Worm (Caenorhabditis elegans) whole organism, L4 larva: ENCODE measurements around the gene ZK287.4.

ENCODE experiments used
- F49E8.2 ChIP-seq: sonication (generic microtip); optimal IDR thresholded peaks from 2 replicates; lab custom pipeline; 2016; ENCODE audit warnings: missing compliant biosample characterization, mild to moderate bottlenecking, missing genetic modification characterization, borderline replicate concordance
- ceh-20 ChIP-seq: fragments of 200-800 bp; sonication (Bioruptor generic); IDR thresholded peaks from 2 replicates; pipeline ENCODE4 v1.3.6; 2022; ENCODE audit warnings: missing genetic modification reagents, missing genetic modification characterization, missing compliant biosample characterization
- ceh-28 ChIP-seq: fragments of 150-350 bp; optimal IDR thresholded peaks from 2 replicates; lab custom pipeline; 2014; ENCODE audit warnings: missing biosample characterization, missing genetic modification reagents, missing genetic modification characterization
- daf-12 ChIP-seq: fragments of 150-350 bp; optimal IDR thresholded peaks from 2 replicates; lab custom pipeline; 2014; ENCODE audit warnings: missing biosample characterization, missing genetic modification reagents, missing genetic modification characterization
- dpl-1 ChIP-seq: fragments of 150-350 bp; optimal IDR thresholded peaks from 2 replicates; lab custom pipeline; 2014; ENCODE audit warnings: missing biosample characterization, missing genetic modification reagents, missing genetic modification characterization
- fkh-10 ChIP-seq: fragments of 150-350 bp; optimal IDR thresholded peaks from 2 replicates; lab custom pipeline; 2014; ENCODE audit warnings: missing biosample characterization, missing genetic modification reagents, missing genetic modification characterization
- hif-1 ChIP-seq, 2 experiments: sonication (generic microtip); optimal IDR thresholded peaks; 2 replicates each; lab custom pipeline; 2016 to 2017; ENCODE audit warnings: missing compliant biosample characterization in 2 of 2, missing genetic modification characterization in 2 of 2, missing genetic modification reagents in 2 of 2, missing genotype in 2 of 2, mild to moderate bottlenecking in 1 of 2
- lsy-2 ChIP-seq, 2 experiments: fragments of 150-350 bp in 1 of 2; sonication (generic microtip) in 1 of 2; optimal IDR thresholded peaks; 2 replicates each; lab custom pipeline; 2014 to 2017; ENCODE audit warnings: missing biosample characterization in 2 of 2, missing genetic modification characterization in 2 of 2
- madf-9 ChIP-seq: fragments of 200-800 bp; sonication (Bioruptor generic); conservative IDR thresholded peaks from 2 replicates; pipeline ENCODE4 v1.3.6; 2022; ENCODE audit warnings: missing genetic modification reagents, missing genetic modification characterization, missing compliant biosample characterization
- mep-1 ChIP-seq: fragments of 150-350 bp; sonication (generic microtip); optimal IDR thresholded peaks from 3 replicates; lab custom pipeline; 2014; ENCODE audit warnings: missing biosample characterization, missing genetic modification characterization
- nhr-11 ChIP-seq: fragments of 150-350 bp; optimal IDR thresholded peaks from 2 replicates; lab custom pipeline; 2014; ENCODE audit warnings: missing biosample characterization, missing genetic modification characterization
- nhr-42 ChIP-seq: fragments of 200-800 bp; sonication (Bioruptor generic); IDR thresholded peaks from 2 replicates; pipeline ENCODE4 v1.3.6; 2022; ENCODE audit warnings: missing genetic modification characterization, missing compliant biosample characterization
- nhr-77 ChIP-seq: fragments of 150-350 bp; optimal IDR thresholded peaks from 2 replicates; lab custom pipeline; 2014; ENCODE audit warnings: missing biosample characterization, missing genetic modification characterization
- unc-130 ChIP-seq: sonication (generic microtip); optimal IDR thresholded peaks from 2 replicates; lab custom pipeline; 2016; ENCODE audit warnings: missing genetic modification reagents, missing genetic modification characterization, missing compliant biosample characterization

- TF ChIP-seq dpl-1 (no peak), ceh-20 (no peak), F49E8.2 (no peak), fkh-10 (GFP tag; lab: Kevin White, UChicago) (peak; percentile 3), mep-1 (tag; lab: Kevin White, UChicago) (no peak), daf-12 (no peak), unc-130 (GFP tag; lab: Kevin White, UChicago) (no peak), ceh-28 (tag; lab: Kevin White, UChicago) (no peak), hif-1 (tag; optimal IDR thresholded peaks at IDR 0.05; lab: Kevin White, UChicago) (no peak), lsy-2 (tag; optimal IDR thresholded peaks at IDR 0.05; lab: Kevin White, UChicago) (peak in 1 of 2 experiments; percentile 34), madf-9 (GFP tag; lab: Robert Waterston, UW) (no peak), nhr-42 (GFP tag; lab: Robert Waterston, UW) (no peak), nhr-77 (tag; lab: Kevin White, UChicago) (no peak), nhr-11 (tag; lab: Kevin White, UChicago) (no peak)
Measured at ce11 chrV:9664620-9665019, 20.8 kb downstream of the ZK287.4 start.
